Fruit fly (Drosophila melanogaster) whole organism, embryonic: ENCODE results near the gene CG11700.
A peak's percentile ranks its signal among the peaks of the same experiment; 100 is the strongest.

ENCODE experiments used
- Atf-2 ChIP-seq: fragments of 200-800 bp; sonication (Bioruptor generic); optimal IDR thresholded peaks from 2 replicates; lab custom pipeline; 2016; ENCODE audit warnings: missing biosample characterization, missing genetic modification characterization
- CG13296 ChIP-seq: fragments of 200-800 bp; sonication (Bioruptor generic); optimal IDR thresholded peaks from 3 replicates; lab custom pipeline; 2018; ENCODE audit warnings: missing biosample characterization, mild to moderate bottlenecking, missing genetic modification characterization
- CG14667 ChIP-seq: fragments of 200-800 bp; sonication (Bioruptor generic); IDR thresholded peaks from 2 replicates; pipeline ENCODE4 v1.3.6; 2022; ENCODE audit warnings: missing biosample characterization, missing genetic modification characterization
- CG15011 ChIP-seq: fragments of 200-800 bp; sonication (Bioruptor generic); optimal IDR thresholded peaks from 3 replicates; lab custom pipeline; 2018; ENCODE audit warnings: missing biosample characterization, mild to moderate bottlenecking, missing genetic modification characterization
- CG16813 ChIP-seq: fragments of 200-800 bp; sonication (Bioruptor generic); IDR thresholded peaks from 3 replicates; pipeline ENCODE4 v1.3.6; 2022; ENCODE audit warnings: missing biosample characterization, missing genetic modification characterization; ENCODE audit not compliant: partially characterized antibody
- CG17328 ChIP-seq: fragments of 200-800 bp; sonication (Bioruptor generic); IDR thresholded peaks from 2 replicates; pipeline ENCODE4 v1.3.6; 2022; ENCODE audit warnings: missing biosample characterization, missing genetic modification characterization
- CG18011 ChIP-seq: fragments of 200-800 bp; sonication (Bioruptor generic); optimal IDR thresholded peaks from 2 replicates; lab custom pipeline; 2017; ENCODE audit warnings: missing biosample characterization, missing genetic modification characterization, mild to moderate bottlenecking, moderate library complexity, missing genotype
- CG18262 ChIP-seq: fragments of 200-800 bp; optimal IDR thresholded peaks from 3 replicates; lab custom pipeline; 2019; ENCODE audit warnings: missing biosample characterization, mild to moderate bottlenecking, missing genetic modification characterization, moderate library complexity
- CG2678 ChIP-seq: fragments of 200-800 bp; sonication (Bioruptor generic); optimal IDR thresholded peaks from 3 replicates; lab custom pipeline; 2019; ENCODE audit warnings: missing biosample characterization, mild to moderate bottlenecking, missing genetic modification characterization, moderate library complexity
- CG3995 ChIP-seq: fragments of 200-800 bp; sonication (Bioruptor generic); optimal IDR thresholded peaks from 3 replicates; lab custom pipeline; 2016; ENCODE audit warnings: missing biosample characterization, missing genetic modification characterization
- CG42726 ChIP-seq: fragments of 200-800 bp; sonication (Bioruptor generic); IDR thresholded peaks from 2 replicates; pipeline ENCODE4 v1.3.6; 2022; ENCODE audit warnings: missing biosample characterization, missing genetic modification characterization; ENCODE audit not compliant: partially characterized antibody
- CG4282 ChIP-seq: fragments of 200-800 bp; sonication (Bioruptor generic); optimal IDR thresholded peaks from 2 replicates; lab custom pipeline; 2016; ENCODE audit warnings: missing biosample characterization, missing genetic modification characterization
- CG5245 ChIP-seq: fragments of 200-800 bp; sonication (Bioruptor generic); optimal IDR thresholded peaks from 3 replicates; lab custom pipeline; 2016; ENCODE audit warnings: missing biosample characterization, missing genetic modification characterization
- CG6175 ChIP-seq: fragments of 200-800 bp; sonication (Bioruptor generic); IDR thresholded peaks from 3 replicates; pipeline ENCODE4 v1.3.6; 2022; ENCODE audit warnings: missing biosample characterization, missing genetic modification characterization
- CG7357 ChIP-seq: fragments of 200-800 bp; sonication (Bioruptor generic); IDR thresholded peaks from 3 replicates; pipeline ENCODE4 v1.3.6; 2022; ENCODE audit warnings: missing biosample characterization, missing genetic modification characterization
- CG8478 ChIP-seq: fragments of >200 bp; optimal IDR thresholded peaks from 2 replicates; lab custom pipeline; 2018
- CG8944 ChIP-seq: fragments of 200-800 bp; sonication (Bioruptor generic); optimal IDR thresholded peaks from 3 replicates; lab custom pipeline; 2016; ENCODE audit warnings: missing biosample characterization, missing genetic modification characterization
- CHES-1-like ChIP-seq: fragments of 200-800 bp; sonication (Bioruptor generic); optimal IDR thresholded peaks from 2 replicates; lab custom pipeline; 2016; ENCODE audit warnings: missing biosample characterization, missing genetic modification characterization
- Camta ChIP-seq: fragments of 200-800 bp; sonication (Bioruptor generic); optimal IDR thresholded peaks from 2 replicates; lab custom pipeline; 2016; ENCODE audit warnings: missing biosample characterization, missing genetic modification characterization
- CrebB ChIP-seq: fragments of 200-800 bp; sonication (Bioruptor generic); optimal IDR thresholded peaks from 3 replicates; lab custom pipeline; 2018; ENCODE audit warnings: missing biosample characterization, mild to moderate bottlenecking, missing genetic modification characterization
- D ChIP-seq, 2 experiments: fragments of 200-800 bp in 1 of 2; fragments of >200 bp in 1 of 2; sonication (Bioruptor generic) in 1 of 2; optimal IDR thresholded peaks; 2 replicates in 1 of 2; 3 replicates in 1 of 2; lab custom pipeline; 2017; ENCODE audit warnings: mild to moderate bottlenecking in 1 of 2, missing biosample characterization in 1 of 2, missing genetic modification characterization in 1 of 2, missing genetic modification reagents in 1 of 2
- Dip3 ChIP-seq: fragments of 200-800 bp; sonication (Bioruptor generic); optimal IDR thresholded peaks from 3 replicates; lab custom pipeline; 2016; ENCODE audit warnings: missing biosample characterization, missing genetic modification characterization
- Dll ChIP-seq: fragments of 200-800 bp; sonication (Bioruptor generic); IDR thresholded peaks from 4 replicates; pipeline ENCODE4 v1.3.6; 2022; ENCODE audit warnings: missing biosample characterization, missing genetic modification characterization; ENCODE audit not compliant: partially characterized antibody
- Gug ChIP-seq: fragments of 200-800 bp; sonication (Bioruptor generic); IDR thresholded peaks from 4 replicates; pipeline ENCODE4 v1.3.6; 2022; ENCODE audit warnings: missing biosample characterization, missing genetic modification characterization
- H15 ChIP-seq: fragments of 200-800 bp; sonication (Bioruptor generic); IDR thresholded peaks from 3 replicates; pipeline ENCODE4 v1.3.6; 2022; ENCODE audit warnings: missing biosample characterization, missing genetic modification characterization
- Lpt ChIP-seq: fragments of >200 bp; optimal IDR thresholded peaks from 2 replicates; lab custom pipeline; 2018; ENCODE audit warnings: missing biosample characterization, missing genetic modification characterization
- Mrtf ChIP-seq: fragments of 200-800 bp; sonication (Bioruptor generic); IDR thresholded peaks from 3 replicates; pipeline ENCODE4 v1.3.6; 2022; ENCODE audit warnings: missing biosample characterization, missing genetic modification characterization
- Neu2 ChIP-seq: fragments of 200-800 bp; sonication (Bioruptor generic); optimal IDR thresholded peaks from 3 replicates; lab custom pipeline; 2016; ENCODE audit warnings: missing biosample characterization, missing genetic modification characterization, borderline replicate concordance
- Nf-YC ChIP-seq: fragments of 200-800 bp; optimal IDR thresholded peaks from 3 replicates; lab custom pipeline; 2019; ENCODE audit warnings: missing biosample characterization, mild to moderate bottlenecking, missing genetic modification characterization, moderate library complexity
- Oli ChIP-seq: fragments of 200-800 bp; sonication (Bioruptor generic); optimal IDR thresholded peaks from 2 replicates; lab custom pipeline; 2018; ENCODE audit warnings: missing biosample characterization, mild to moderate bottlenecking, missing genetic modification characterization, moderate library complexity
- Poxn ChIP-seq: fragments of 200-800 bp; sonication (Bioruptor generic); IDR thresholded peaks from 2 replicates; pipeline ENCODE4 v1.3.6; 2022; ENCODE audit warnings: missing biosample characterization, missing genetic modification characterization
- Sox102F ChIP-seq: fragments of 200-800 bp; sonication (Bioruptor generic); optimal IDR thresholded peaks from 2 replicates; lab custom pipeline; 2018; ENCODE audit warnings: missing biosample characterization, mild to moderate bottlenecking, missing genetic modification characterization, moderate library complexity
- Vsx1 ChIP-seq: fragments of 200-800 bp; sonication (Bioruptor generic); optimal IDR thresholded peaks from 2 replicates; lab custom pipeline; 2017; ENCODE audit warnings: missing biosample characterization, mild to moderate bottlenecking, missing genetic modification characterization, missing genetic modification reagents
- ara ChIP-seq: fragments of 200-800 bp; sonication (Bioruptor generic); IDR thresholded peaks from 2 replicates; pipeline ENCODE4 v1.3.6; 2022; ENCODE audit warnings: missing biosample characterization, missing genetic modification characterization
- bigmax ChIP-seq: fragments of 200-800 bp; sonication (Bioruptor generic); optimal IDR thresholded peaks from 2 replicates; lab custom pipeline; 2018; ENCODE audit warnings: missing biosample characterization, mild to moderate bottlenecking, missing genetic modification characterization
- caup ChIP-seq: fragments of 200-800 bp; sonication (Bioruptor generic); optimal IDR thresholded peaks from 3 replicates; lab custom pipeline; 2017; ENCODE audit warnings: missing biosample characterization, mild to moderate bottlenecking, missing genetic modification characterization, moderate library complexity; ENCODE audit not compliant: severe bottlenecking
- chif ChIP-seq, 2 experiments: fragments of 200-800 bp; sonication (Bioruptor generic); optimal IDR thresholded peaks; 3 replicates each; lab custom pipeline; 2016; ENCODE audit warnings: missing biosample characterization in 2 of 2, missing genetic modification characterization in 2 of 2
- dysf ChIP-seq: fragments of 200-800 bp; sonication (Bioruptor generic); IDR thresholded peaks from 3 replicates; pipeline ENCODE4 v1.3.6; 2022; ENCODE audit warnings: missing biosample characterization, missing genetic modification characterization
- esg ChIP-seq: fragments of 200-800 bp; sonication (Bioruptor generic); conservative IDR thresholded peaks from 2 replicates; pipeline ENCODE4 v1.3.6; 2022; ENCODE audit warnings: missing biosample characterization, missing genetic modification characterization
- gce ChIP-seq: fragments of 200-800 bp; sonication (Bioruptor generic); IDR thresholded peaks from 3 replicates; pipeline ENCODE4 v1.3.6; 2022; ENCODE audit warnings: missing biosample characterization, missing genetic modification characterization
- jumu ChIP-seq: fragments of 200-800 bp; sonication (Bioruptor generic); optimal IDR thresholded peaks from 3 replicates; lab custom pipeline; 2016; ENCODE audit warnings: missing biosample characterization, missing genetic modification characterization
- pb ChIP-seq: fragments of 200-800 bp; sonication (Bioruptor generic); optimal IDR thresholded peaks from 3 replicates; lab custom pipeline; 2016; ENCODE audit warnings: missing biosample characterization, missing genetic modification characterization
- pita ChIP-seq: fragments of 200-800 bp; sonication (Bioruptor generic); optimal IDR thresholded peaks from 2 replicates; lab custom pipeline; 2017; ENCODE audit warnings: missing biosample characterization, mild to moderate bottlenecking, missing genetic modification characterization
- so ChIP-seq: fragments of 200-800 bp; sonication (Bioruptor generic); IDR thresholded peaks from 3 replicates; pipeline ENCODE4 v1.3.6; 2022; ENCODE audit warnings: missing biosample characterization, missing genetic modification characterization
- stc ChIP-seq: fragments of 200-800 bp; sonication (Bioruptor generic); IDR thresholded peaks from 2 replicates; pipeline ENCODE4 v1.3.6; 2022; ENCODE audit warnings: missing biosample characterization, missing genetic modification characterization
- stwl ChIP-seq: fragments of 200-800 bp; sonication (Bioruptor generic); optimal IDR thresholded peaks from 3 replicates; lab custom pipeline; 2018; ENCODE audit warnings: missing biosample characterization, mild to moderate bottlenecking, missing genetic modification characterization, moderate library complexity
- sug ChIP-seq: fragments of 200-800 bp; optimal IDR thresholded peaks from 2 replicates; lab custom pipeline; 2019; ENCODE audit warnings: missing biosample characterization, mild to moderate bottlenecking, missing genetic modification characterization, moderate library complexity
- tio ChIP-seq: fragments of 200-800 bp; sonication (Bioruptor generic); optimal IDR thresholded peaks from 2 replicates; lab custom pipeline; 2017; ENCODE audit warnings: missing biosample characterization, missing genetic modification characterization, inconsistent platforms
- wdn ChIP-seq: fragments of 200-800 bp; sonication (Bioruptor generic); IDR thresholded peaks from 2 replicates; pipeline ENCODE4 v1.3.6; 2022; ENCODE audit warnings: missing biosample characterization, missing genetic modification characterization
- wek ChIP-seq: fragments of 200-800 bp; sonication (Bioruptor generic); optimal IDR thresholded peaks from 3 replicates; lab custom pipeline; 2018; ENCODE audit warnings: missing biosample characterization, mild to moderate bottlenecking, missing genetic modification characterization, moderate library complexity

The CG11700 gene

dm6 chrX:6295129-6295539, 11.8 kb upstream of the CG11700 start, which contains the start of the genes CG15891 and CG3815 (continued):
- TF ChIP-seq CG14667 (GFP tag; lab: Robert Waterston, UW) (no peak), wek (GFP tag; lab: Kevin White, UChicago) (peak; percentile 27), sug (tag; lab: Kevin White, UChicago) (peak; percentile 76), CG4282 (GFP tag; lab: Kevin White, UChicago) (no peak), CG7357 (GFP tag; lab: Robert Waterston, UW) (peak; percentile 62; the same call in 2 of the 3 replicates), CG2678 (tag; lab: Kevin White, UChicago) (no peak), CG42726 (0 out of 2 replicates have a peak, but pooled peaks have one; percentile 8), Vsx1 (GFP tag; lab: Kevin White, UChicago) (no peak), H15 (GFP tag; lab: Robert Waterston, UW) (no peak), bigmax (GFP tag; lab: Kevin White, UChicago) (no peak), stc (GFP tag; lab: Robert Waterston, UW) (no peak), esg (GFP tag; lab: Robert Waterston, UW) (0 out of 2 replicates have a peak, but pooled peaks have one; percentile 42), Neu2 (GFP tag; lab: Kevin White, UChicago) (no peak), Lpt (GFP tag; lab: Kevin White, UChicago) (no peak), Mrtf (GFP tag; lab: Robert Waterston, UW) (no peak), Camta (peak; percentile 33), CG8944 (GFP tag; lab: Kevin White, UChicago) (peak; percentile 23), gce (GFP tag; lab: Robert Waterston, UW) (no peak), chif (GFP tag; optimal IDR thresholded peaks at IDR 0.05; lab: Kevin White, UChicago) (peak; percentile 13 to 33), Dip3 (GFP tag; lab: Kevin White, UChicago) (peak; percentile 48), pb (GFP tag; lab: Kevin White, UChicago) (peak; percentile 9), CG8478 (lab: Kevin White, UChicago) (no peak), tio (GFP tag; lab: Kevin White, UChicago) (no peak), D (optimal IDR thresholded peaks at IDR 0.05; lab: Kevin White, UChicago) (no peak), D (GFP tag; optimal IDR thresholded peaks at IDR 0.05; lab: Kevin White, UChicago) (no peak), pita (no peak), dysf (GFP tag; lab: Robert Waterston, UW) (peak; percentile 61; the same call in 2 of the 3 replicates), CG16813 (GFP tag; lab: Robert Waterston, UW) (peak; percentile 46; the same call in 2 of the 3 replicates), so (GFP tag; lab: Robert Waterston, UW) (peak; percentile 62; the same call in 1 of the 3 replicates), CrebB (tag; lab: Kevin White, UChicago) (no peak), Gug (GFP tag; lab: Robert Waterston, UW) (peak; percentile 35; the same call in 2 of the 4 replicates), Sox102F (GFP tag; lab: Kevin White, UChicago) (no peak), CHES-1-like (GFP tag; lab: Kevin White, UChicago) (peak; percentile 51), jumu (GFP tag; lab: Kevin White, UChicago) (peak; percentile 40), CG17328 (GFP tag; lab: Robert Waterston, UW) (no peak), Dll (GFP tag; lab: Robert Waterston, UW) (peak; percentile 63; the same call in 3 of the 4 replicates), wdn (GFP tag; lab: Robert Waterston, UW) (0 out of 2 replicates have a peak, but pooled peaks have one; percentile 41), stwl (tag; lab: Kevin White, UChicago) (peak; percentile 82), Atf-2 (no peak), CG18262 (peak; percentile 48), ara (GFP tag; lab: Robert Waterston, UW) (0 out of 2 replicates have a peak, but pooled peaks have one; percentile 7), CG5245 (GFP tag; lab: Kevin White, UChicago) (no peak), CG13296 (no peak), CG3995 (GFP tag; lab: Kevin White, UChicago) (peak; percentile 49), CG18011 (GFP tag; lab: Kevin White, UChicago) (no peak), CG6175 (GFP tag; lab: Robert Waterston, UW) (no peak), Poxn (GFP tag; lab: Robert Waterston, UW) (no peak), caup (GFP tag; lab: Kevin White, UChicago) (no peak), Nf-YC (tag; lab: Kevin White, UChicago) (peak; percentile 67), Oli (tag; lab: Kevin White, UChicago) (peak; percentile 39), CG15011 (GFP tag; lab: Kevin White, UChicago) (no peak)
